Worm (Caenorhabditis elegans) whole organism, L1 larva: Measurements from ENCODE around the gene srt-28.

Experiments
- aly-2 ChIP-seq: fragments of 150-350 bp; optimal IDR thresholded peaks from 2 replicates; lab custom pipeline; 2014; ENCODE audit warnings: missing biosample characterization, missing genetic modification characterization
- dpl-1 ChIP-seq, 3 experiments: fragments of 150-350 bp in 2 of 3; sonication (generic microtip) in 1 of 3; optimal IDR thresholded peaks; 2 replicates each; lab custom pipeline; 2014 to 2017; ENCODE audit warnings: missing biosample characterization in 3 of 3, missing genetic modification characterization in 3 of 3, missing genetic modification reagents in 3 of 3
- elt-3 ChIP-seq, 6 experiments: fragments of 150-350 bp in 1 of 6; sonication (generic microtip); optimal IDR thresholded peaks; 2 replicates each; lab custom pipeline; 2017 to 2018; ENCODE audit warnings: missing biosample characterization in 6 of 6, missing genetic modification characterization in 6 of 6, inconsistent platforms in 1 of 6
- fos-1 ChIP-seq: fragments of 150-350 bp; optimal IDR thresholded peaks from 2 replicates; lab custom pipeline; 2014; ENCODE audit warnings: missing biosample characterization, missing genetic modification characterization
- hlh-4 ChIP-seq: sonication (generic microtip); optimal IDR thresholded peaks from 2 replicates; lab custom pipeline; 2016; ENCODE audit warnings: mild to moderate bottlenecking, missing genetic modification characterization, missing compliant biosample characterization
- lin-14 ChIP-seq: fragments of 200-800 bp; sonication (Bioruptor generic); optimal IDR thresholded peaks from 2 replicates; lab custom pipeline; 2018; ENCODE audit warnings: mild to moderate bottlenecking, missing genetic modification characterization, moderate library complexity, missing compliant biosample characterization
- nhr-12 ChIP-seq: sonication (generic microtip); optimal IDR thresholded peaks from 2 replicates; lab custom pipeline; 2017; ENCODE audit warnings: missing biosample characterization, missing genetic modification characterization
- nhr-77 ChIP-seq: fragments of 150-350 bp; optimal IDR thresholded peaks from 2 replicates; lab custom pipeline; 2014; ENCODE audit warnings: missing biosample characterization, missing genetic modification characterization
- snpc-4 ChIP-seq: fragments of 150-350 bp; optimal IDR thresholded peaks from 2 replicates; lab custom pipeline; 2014; ENCODE audit warnings: missing biosample characterization, missing genetic modification characterization
- zag-1 ChIP-seq: fragments of 150-350 bp; optimal IDR thresholded peaks from 2 replicates; lab custom pipeline; 2014; ENCODE audit warnings: missing biosample characterization, missing genetic modification characterization

- TF ChIP-seq snpc-4 (tag; lab: Kevin White, UChicago) (no peak), aly-2 (tag; lab: Kevin White, UChicago) (no peak), nhr-12 (tag; lab: Kevin White, UChicago) (no peak), zag-1 (tag; lab: Kevin White, UChicago) (no peak), lin-14 (no peak), nhr-77 (tag; lab: Kevin White, UChicago) (no peak), elt-3 (tag; optimal IDR thresholded peaks at IDR 0.05; lab: Kevin White, UChicago) (no peak), hlh-4 (no peak), dpl-1 (GFP tag; optimal IDR thresholded peaks at IDR 0.05; lab: Kevin White, UChicago) (no peak), fos-1 (no peak)
Measured at ce11 chrV:2742298-2742697, 28.9 kb upstream of the srt-28 start, which contains the start of gene srg-62.
